Worm (Caenorhabditis elegans) whole organism, young adult: Measurements from ENCODE around the gene M110.3.

Experiments
- B0035.1 ChIP-seq: sonication (generic microtip); optimal IDR thresholded peaks from 2 replicates; lab custom pipeline; 2016; ENCODE audit warnings: missing genetic modification characterization, mild to moderate bottlenecking, missing compliant biosample characterization, missing genotype, missing genetic modification reagents
- B0336.3 ChIP-seq: fragments of 200-800 bp; sonication (Bioruptor generic); IDR thresholded peaks from 2 replicates; pipeline ENCODE4 v1.3.6; 2022; ENCODE audit warnings: missing genetic modification characterization, missing compliant biosample characterization
- D2030.7 ChIP-seq: fragments of 200-800 bp; sonication (Bioruptor generic); IDR thresholded peaks from 2 replicates; pipeline ENCODE4 v1.3.6; 2022; ENCODE audit warnings: missing genetic modification reagents, missing genetic modification characterization, missing compliant biosample characterization
- F57A8.1 ChIP-seq: fragments of 200-800 bp; sonication (Bioruptor generic); optimal IDR thresholded peaks from 2 replicates; lab custom pipeline; 2018; ENCODE audit warnings: mild to moderate bottlenecking, missing genetic modification characterization, moderate library complexity, missing compliant biosample characterization
- T26A5.8 ChIP-seq: sonication (generic microtip); optimal IDR thresholded peaks from 2 replicates; lab custom pipeline; 2016; ENCODE audit warnings: missing genetic modification characterization, missing compliant biosample characterization
- ZK185.1 ChIP-seq: sonication (generic microtip); optimal IDR thresholded peaks from 2 replicates; lab custom pipeline; 2016; ENCODE audit warnings: mild to moderate bottlenecking, missing genetic modification characterization, missing compliant biosample characterization; ENCODE audit not compliant: poor library complexity, severe bottlenecking
- aptf-2 ChIP-seq: fragments of 200-800 bp; sonication (Bioruptor generic); conservative IDR thresholded peaks from 2 replicates; pipeline ENCODE4 v1.3.6; 2022; ENCODE audit warnings: missing genetic modification reagents, missing genetic modification characterization, missing compliant biosample characterization
- cebp-2 ChIP-seq: fragments of 200-800 bp; sonication (Bioruptor generic); IDR thresholded peaks from 2 replicates; pipeline ENCODE4 v1.3.6; 2022; ENCODE audit warnings: missing genetic modification characterization, missing compliant biosample characterization
- ceh-91 ChIP-seq: fragments of 200-800 bp; sonication (Bioruptor generic); IDR thresholded peaks from 2 replicates; pipeline ENCODE4 v1.3.6; 2022; ENCODE audit warnings: missing genetic modification reagents, missing genetic modification characterization, missing compliant biosample characterization
- egl-18 ChIP-seq: fragments of 200-800 bp; sonication (Bioruptor generic); IDR thresholded peaks from 2 replicates; pipeline ENCODE4 v1.3.6; 2022; ENCODE audit warnings: missing genetic modification reagents, missing genetic modification characterization, missing compliant biosample characterization
- egrh-3 ChIP-seq: fragments of 200-800 bp; sonication (Bioruptor generic); IDR thresholded peaks from 2 replicates; pipeline ENCODE4 v1.3.6; 2022; ENCODE audit warnings: missing genetic modification reagents, missing genetic modification characterization, missing compliant biosample characterization
- ekl-4 ChIP-seq: fragments of 200-800 bp; sonication (Bioruptor generic); IDR thresholded peaks from 2 replicates; pipeline ENCODE4 v1.3.6; 2022; ENCODE audit warnings: missing genetic modification reagents, missing genetic modification characterization, missing compliant biosample characterization
- ets-4 ChIP-seq: fragments of 200-800 bp; sonication (Bioruptor generic); optimal IDR thresholded peaks from 2 replicates; lab custom pipeline; 2018; ENCODE audit warnings: mild to moderate bottlenecking, missing genetic modification characterization, missing compliant biosample characterization
- fkh-3 ChIP-seq: sonication (generic microtip); optimal IDR thresholded peaks from 2 replicates; lab custom pipeline; 2016; ENCODE audit warnings: mild to moderate bottlenecking, missing genetic modification characterization, missing compliant biosample characterization
- gei-17 ChIP-seq: fragments of 200-800 bp; sonication (Bioruptor generic); optimal IDR thresholded peaks from 2 replicates; lab custom pipeline; 2018; ENCODE audit warnings: mild to moderate bottlenecking, missing genetic modification characterization, missing compliant biosample characterization
- hlh-12 ChIP-seq: sonication (generic microtip); optimal IDR thresholded peaks from 2 replicates; lab custom pipeline; 2016; ENCODE audit warnings: missing genetic modification characterization, missing compliant biosample characterization
- hlh-26 ChIP-seq: fragments of 200-800 bp; sonication (Bioruptor generic); conservative IDR thresholded peaks from 2 replicates; pipeline ENCODE4 v1.3.6; 2022; ENCODE audit warnings: missing genetic modification reagents, missing genetic modification characterization, missing compliant biosample characterization
- hmg-20 ChIP-seq: fragments of 200-800 bp; sonication (Bioruptor generic); IDR thresholded peaks from 2 replicates; pipeline ENCODE4 v1.3.6; 2022; ENCODE audit warnings: missing genetic modification reagents, missing genetic modification characterization, missing compliant biosample characterization
- let-607 ChIP-seq, 2 experiments: fragments of 200-800 bp in 1 of 2; sonication (Bioruptor generic) in 1 of 2; sonication (generic microtip) in 1 of 2; optimal IDR thresholded peaks; 2 replicates each; lab custom pipeline; 2016 to 2018; ENCODE audit warnings: mild to moderate bottlenecking in 2 of 2, missing compliant biosample characterization in 2 of 2, missing genetic modification characterization in 2 of 2, moderate library complexity in 2 of 2, missing genotype in 1 of 2
- lin-26 ChIP-seq: fragments of 200-800 bp; sonication (Bioruptor generic); IDR thresholded peaks from 2 replicates; pipeline ENCODE4 v1.3.6; 2022; ENCODE audit warnings: missing genetic modification reagents, missing genetic modification characterization, missing compliant biosample characterization
- madf-10 ChIP-seq: sonication (generic microtip); optimal IDR thresholded peaks from 2 replicates; lab custom pipeline; 2016; ENCODE audit warnings: mild to moderate bottlenecking, missing genetic modification characterization, missing compliant biosample characterization
- madf-3 ChIP-seq: fragments of 200-800 bp; sonication (Bioruptor generic); IDR thresholded peaks from 2 replicates; pipeline ENCODE4 v1.3.6; 2022; ENCODE audit warnings: missing genetic modification reagents, missing genetic modification characterization, missing compliant biosample characterization
- mxl-1 ChIP-seq: sonication (generic microtip); optimal IDR thresholded peaks from 2 replicates; lab custom pipeline; 2016; ENCODE audit warnings: missing genetic modification characterization, missing compliant biosample characterization
- nfya-2 ChIP-seq: fragments of 200-800 bp; sonication (Bioruptor generic); IDR thresholded peaks from 2 replicates; pipeline ENCODE4 v1.3.6; 2022; ENCODE audit warnings: missing genetic modification reagents, missing genetic modification characterization, missing compliant biosample characterization
- nhr-80 ChIP-seq: sonication (generic microtip); optimal IDR thresholded peaks from 2 replicates; lab custom pipeline; 2016; ENCODE audit warnings: missing genetic modification characterization, missing compliant biosample characterization
- pha-4 ChIP-seq: fragments of 150-350 bp; sonication (generic microtip); optimal IDR thresholded peaks from 2 replicates; lab custom pipeline; 2014; ENCODE audit warnings: missing biosample characterization, missing genetic modification reagents, missing genetic modification characterization
- repo-1 ChIP-seq: sonication (generic microtip); optimal IDR thresholded peaks from 2 replicates; lab custom pipeline; 2017; ENCODE audit warnings: mild to moderate bottlenecking, missing genetic modification characterization, missing compliant biosample characterization
- sdz-38 ChIP-seq: sonication (generic microtip); optimal IDR thresholded peaks from 2 replicates; lab custom pipeline; 2016; ENCODE audit warnings: missing genotype, missing genetic modification characterization, missing compliant biosample characterization
- snpc-3.4 ChIP-seq: sonication (generic microtip); optimal IDR thresholded peaks from 2 replicates; lab custom pipeline; 2017; ENCODE audit warnings: missing genetic modification characterization, mild to moderate bottlenecking, missing compliant biosample characterization, antibody characterized with exemption, moderate library complexity, missing genotype, missing genetic modification reagents
- sptf-2 ChIP-seq: fragments of 200-800 bp; sonication (Bioruptor generic); optimal IDR thresholded peaks from 2 replicates; lab custom pipeline; 2018; ENCODE audit warnings: mild to moderate bottlenecking, missing genetic modification characterization, missing compliant biosample characterization
- unc-62 ChIP-seq: fragments of 150-350 bp; optimal IDR thresholded peaks from 2 replicates; lab custom pipeline; 2014; ENCODE audit warnings: missing biosample characterization, missing genetic modification reagents, missing genetic modification characterization
- zfh-2 ChIP-seq: fragments of 200-800 bp; sonication (Bioruptor generic); conservative IDR thresholded peaks from 2 replicates; pipeline ENCODE4 v1.3.6; 2022; ENCODE audit warnings: missing genetic modification reagents, missing genetic modification characterization, missing compliant biosample characterization
- zim-3 ChIP-seq: sonication (generic microtip); optimal IDR thresholded peaks from 2 replicates; lab custom pipeline; 2017; ENCODE audit warnings: mild to moderate bottlenecking, missing genetic modification characterization, moderate library complexity, missing compliant biosample characterization
- ztf-22 ChIP-seq: fragments of 200-800 bp; sonication (Bioruptor generic); optimal IDR thresholded peaks from 2 replicates; lab custom pipeline; 2018; ENCODE audit warnings: mild to moderate bottlenecking, missing genetic modification characterization, moderate library complexity, missing compliant biosample characterization
- ztf-25 ChIP-seq: fragments of 200-800 bp; sonication (Bioruptor generic); IDR thresholded peaks from 2 replicates; pipeline ENCODE4 v1.3.6; 2022; ENCODE audit warnings: missing genetic modification reagents, missing genetic modification characterization, missing compliant biosample characterization
- ztf-26 ChIP-seq: sonication (generic microtip); optimal IDR thresholded peaks from 2 replicates; lab custom pipeline; 2017; ENCODE audit warnings: missing genetic modification characterization, missing compliant biosample characterization

Gene M110.3

DNA sequence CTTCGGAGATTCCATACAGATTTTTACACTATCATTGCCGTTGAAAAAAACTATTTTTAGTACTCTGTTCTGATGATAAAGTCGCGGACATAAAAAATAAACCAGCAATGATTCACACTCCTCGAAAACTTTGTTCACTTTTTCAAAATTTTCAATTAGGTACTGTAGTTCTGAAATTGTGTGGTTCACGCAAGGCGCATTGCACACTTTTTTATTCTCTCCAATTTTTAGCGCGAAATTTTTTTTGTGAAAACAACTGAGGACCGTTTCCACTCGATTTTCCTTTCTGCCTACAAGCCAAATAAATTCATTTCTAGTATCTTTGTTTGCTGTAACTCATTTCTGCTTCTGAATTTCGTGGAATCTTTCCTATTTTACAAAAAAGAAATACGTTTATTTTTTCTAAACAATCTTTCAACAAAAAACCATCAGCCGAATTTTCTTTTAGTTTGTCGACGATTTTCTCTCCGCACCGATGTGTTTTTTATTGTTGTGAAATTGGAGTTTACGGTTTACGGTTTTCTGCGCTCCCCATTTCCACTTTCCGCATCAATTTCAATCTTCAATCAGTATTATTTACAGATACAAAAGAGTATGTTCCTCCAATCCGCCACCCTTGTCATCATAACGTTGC is 36.9 kb upstream of the M110.3 start, which contains the start of gene F35C11.5 (continued):
- TF ChIP-seq F57A8.1 (GFP tag; lab: Kevin White, UChicago) (no peak), ztf-25 (GFP tag; lab: Robert Waterston, UW) (no peak), unc-62 (GFP tag; lab: Kevin White, UChicago) (no peak), zim-3 (tag; lab: Kevin White, UChicago) (no peak), sptf-2 (GFP tag; lab: Kevin White, UChicago) (no peak), ZK185.1 (tag; lab: Kevin White, UChicago) (no peak), hlh-26 (GFP tag; lab: Robert Waterston, UW) (no peak), gei-17 (GFP tag; lab: Kevin White, UChicago) (no peak), madf-3 (GFP tag; lab: Robert Waterston, UW) (no peak), zfh-2 (GFP tag; lab: Robert Waterston, UW) (no peak), ztf-26 (tag; lab: Kevin White, UChicago) (no peak), nfya-2 (GFP tag; lab: Robert Waterston, UW) (no peak)

DNA sequence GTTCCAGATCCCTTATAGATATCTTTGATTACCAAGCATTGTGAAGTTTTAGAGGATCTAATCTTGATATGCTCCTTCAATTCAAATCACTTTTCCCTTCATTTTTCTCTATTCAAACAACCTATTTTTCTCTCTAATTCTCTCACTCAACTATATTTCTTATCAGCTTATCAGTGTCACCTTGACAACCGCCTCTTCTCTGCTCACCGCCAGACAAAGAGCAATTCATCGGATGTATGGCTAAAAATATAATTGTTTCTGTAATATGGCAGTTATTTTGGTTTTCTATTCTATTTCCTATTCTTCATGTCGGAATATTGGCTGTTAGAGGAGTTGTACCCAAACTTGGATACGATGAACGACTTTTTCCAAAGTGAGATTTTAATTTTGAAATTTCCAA is 33.3 kb upstream of the M110.3 start:
- TF ChIP-seq hmg-20 (GFP tag; lab: Robert Waterston, UW) (no peak), lin-26 (GFP tag; lab: Robert Waterston, UW) (no peak), D2030.7 (GFP tag; lab: Robert Waterston, UW) (no peak), let-607 (tag; optimal IDR thresholded peaks at IDR 0.05; lab: Kevin White, UChicago) (no peak), T26A5.8 (tag; lab: Kevin White, UChicago) (no peak), snpc-3.4 (tag; lab: Kevin White, UChicago) (no peak), egl-18 (GFP tag; lab: Robert Waterston, UW) (no peak), hlh-12 (no peak), zim-3 (tag; lab: Kevin White, UChicago) (no peak), ekl-4 (no peak), cebp-2 (GFP tag; lab: Robert Waterston, UW) (no peak), sdz-38 (tag; lab: Kevin White, UChicago) (no peak), nfya-2 (GFP tag; lab: Robert Waterston, UW) (no peak), repo-1 (tag; lab: Kevin White, UChicago) (no peak), aptf-2 (no peak), B0336.3 (GFP tag; lab: Robert Waterston, UW) (no peak), ztf-22 (GFP tag; lab: Kevin White, UChicago) (no peak)

DNA sequence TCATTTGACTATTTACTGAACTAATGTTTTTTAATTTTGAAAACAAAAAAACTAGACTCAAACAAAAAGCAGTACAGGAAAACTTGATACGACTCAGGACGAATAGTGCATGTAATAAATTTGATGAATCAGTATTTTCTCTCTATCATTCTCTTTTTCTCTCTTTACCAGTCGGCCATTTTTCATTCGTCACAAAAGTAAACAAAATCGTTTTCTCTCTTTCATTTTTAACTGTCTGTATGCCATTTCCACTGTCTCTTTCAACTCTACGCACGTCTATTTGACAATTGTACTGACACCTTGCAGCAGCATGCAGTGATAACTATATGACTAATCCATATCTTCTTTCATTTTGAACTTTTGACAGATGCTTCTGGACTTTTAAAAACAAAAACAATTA is 32.3 kb upstream of the M110.3 start, which contains the start of the genes F35C11.2 and F35C11.4:
Gene F35C11.2, minus strand, starts transcription at position 90 of the 400 bp plus-strand sequence.
Gene F35C11.4, plus strand, starts transcription at position 260 of the 400 bp plus-strand sequence.
- TF ChIP-seq unc-62 (GFP tag; lab: Kevin White, UChicago) (peak; percentile 77), nhr-80 (tag; lab: Kevin White, UChicago) (peak; percentile 89), madf-10 (no peak), let-607 (tag; optimal IDR thresholded peaks at IDR 0.05; lab: Kevin White, UChicago) (peak in 1 of 2 experiments; percentile 9), B0035.1 (no peak), pha-4 (tag; lab: Kevin White, UChicago) (peak; percentile 16)

DNA sequence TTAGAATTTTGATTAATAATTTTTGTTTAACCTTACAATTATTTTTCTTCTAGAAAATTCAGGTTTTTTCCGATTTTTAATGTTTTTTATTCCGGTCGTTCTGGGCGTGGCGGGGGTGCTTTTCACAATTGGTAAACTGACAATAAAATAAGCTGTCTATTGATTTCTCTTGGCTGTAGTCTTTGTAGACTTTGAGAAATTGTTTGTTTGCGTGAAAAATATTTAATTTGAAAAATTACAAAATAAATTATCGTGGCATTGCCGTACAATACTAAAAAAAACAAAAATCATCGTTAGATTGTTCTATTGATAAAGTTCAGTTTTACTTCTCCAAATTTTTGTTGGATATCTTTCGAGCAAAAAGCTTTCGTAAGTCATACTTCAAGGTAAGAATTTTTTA is 30.1 kb upstream of the M110.3 start, which contains the start of gene F35C11.3:
Gene F35C11.3, plus strand, starts transcription at position 301 of the 400 bp plus-strand sequence.
- no peak for TF ChIP-seq B0336.3 (GFP tag; lab: Robert Waterston, UW)
- no peak for TF ChIP-seq egrh-3
- no peak for TF ChIP-seq zfh-2 (GFP tag; lab: Robert Waterston, UW)
- no peak for TF ChIP-seq B0035.1
- TF ChIP-seq ceh-91 (GFP tag; lab: Robert Waterston, UW) = no peak
- TF ChIP-seq nhr-80 (tag; lab: Kevin White, UChicago) = no peak
- TF ChIP-seq ets-4 (GFP tag; lab: Kevin White, UChicago) = no peak
- TF ChIP-seq mxl-1 = no peak
- no peak for TF ChIP-seq fkh-3 (tag; lab: Kevin White, UChicago)
